Fruit fly (Drosophila melanogaster): ENCODE results near the gene Got2.

The Got2 gene

DNA sequence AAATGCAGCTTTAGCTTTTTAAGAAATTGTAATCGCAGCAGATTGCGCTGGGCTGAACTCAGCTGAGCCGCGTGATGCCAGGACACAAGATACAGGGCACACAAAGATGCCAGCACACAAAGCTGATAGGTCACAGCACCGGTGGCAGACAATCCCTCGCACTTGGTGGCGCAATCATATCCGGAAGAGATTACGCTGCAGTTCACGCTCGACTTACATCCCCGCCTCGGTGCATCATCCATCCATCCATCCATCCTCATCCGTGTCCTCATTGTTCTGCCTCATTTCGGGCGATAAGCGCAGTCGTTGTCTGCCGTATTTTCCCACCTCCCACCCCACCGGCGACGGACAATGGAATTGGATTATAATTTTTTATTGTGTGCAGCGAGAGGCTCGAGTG, 39.6 kb downstream of the Got2 start:
- TF ChIP-seq crol (GFP tag; IDR thresholded peaks at IDR 0.05) (0 out of 2 replicates have a peak, but pooled peaks have one; percentile 38), CG15479 (GFP tag; optimal IDR thresholded peaks at IDR 0.05) (peak; percentile 66), CG2712 (tag; optimal IDR thresholded peaks at IDR 0.05) (no peak), oc (tag; optimal IDR thresholded peaks at IDR 0.05) (peak; percentile 14), CG5245 (GFP tag; optimal IDR thresholded peaks at IDR 0.05) (no peak)

DNA sequence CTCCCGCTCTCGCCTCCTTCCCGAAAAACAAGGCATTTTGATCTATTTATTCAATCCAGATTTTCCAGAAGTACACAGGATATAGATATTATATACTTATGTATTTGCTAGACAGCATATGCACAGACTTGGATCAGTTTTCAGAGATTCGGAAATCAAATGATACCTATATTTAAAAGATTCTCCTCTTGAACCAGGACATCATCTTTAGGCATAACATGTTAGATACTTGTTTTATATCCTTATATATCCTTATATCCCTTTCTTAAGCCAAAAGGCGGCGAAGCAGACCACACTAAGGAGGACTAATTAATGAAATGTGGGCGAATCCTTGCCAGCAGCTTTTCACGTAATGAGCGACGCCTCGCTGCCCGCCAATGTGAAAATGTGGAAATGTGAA, 40.9 kb downstream of the Got2 start, which contains the start of gene CG33673:
CG33673 (minus strand) TSS at position 101 of the 400 bp plus-strand sequence.
- TF ChIP-seq CG9797 (GFP tag; optimal IDR thresholded peaks at IDR 0.05) = no peak
- no peak for TF ChIP-seq HLH54F (GFP tag; optimal IDR thresholded peaks at IDR 0.05)
- TF ChIP-seq CG4404 (GFP tag; IDR thresholded peaks at IDR 0.05) = no peak
- no peak for TF ChIP-seq CG10267 (tag; optimal IDR thresholded peaks at IDR 0.05)
- no peak for TF ChIP-seq scrt (GFP tag; optimal IDR thresholded peaks at IDR 0.05)
- TF ChIP-seq CG7271 (tag; optimal IDR thresholded peaks at IDR 0.05) = no peak
- no peak for TF ChIP-seq Usf (GFP tag; optimal IDR thresholded peaks at IDR 0.05)
- no peak for TF ChIP-seq pzg (GFP tag; optimal IDR thresholded peaks at IDR 0.05)
- no peak for TF ChIP-seq CG6765 (GFP tag; optimal IDR thresholded peaks at IDR 0.05)
- no peak for TF ChIP-seq hth (optimal IDR thresholded peaks at IDR 0.05)
- no peak for TF ChIP-seq kay (GFP tag; optimal IDR thresholded peaks at IDR 0.05)
- no peak for TF ChIP-seq bbx (GFP tag; IDR thresholded peaks at IDR 0.05; ENCODE audit: partially characterized antibody)
- TF ChIP-seq Atf3 (GFP tag; optimal IDR thresholded peaks at IDR 0.05) = no peak
- TF ChIP-seq CG1529 (GFP tag; optimal IDR thresholded peaks at IDR 0.05) = no peak
- no peak for TF ChIP-seq CG17568 (GFP tag; optimal IDR thresholded peaks at IDR 0.05)
- TF ChIP-seq CG12769 (tag; optimal IDR thresholded peaks at IDR 0.05) = no peak
- TF ChIP-seq CkIIα-i1 (GFP tag; IDR thresholded peaks at IDR 0.05) = no peak
- no peak for TF ChIP-seq ems (GFP tag; optimal IDR thresholded peaks at IDR 0.05)

DNA sequence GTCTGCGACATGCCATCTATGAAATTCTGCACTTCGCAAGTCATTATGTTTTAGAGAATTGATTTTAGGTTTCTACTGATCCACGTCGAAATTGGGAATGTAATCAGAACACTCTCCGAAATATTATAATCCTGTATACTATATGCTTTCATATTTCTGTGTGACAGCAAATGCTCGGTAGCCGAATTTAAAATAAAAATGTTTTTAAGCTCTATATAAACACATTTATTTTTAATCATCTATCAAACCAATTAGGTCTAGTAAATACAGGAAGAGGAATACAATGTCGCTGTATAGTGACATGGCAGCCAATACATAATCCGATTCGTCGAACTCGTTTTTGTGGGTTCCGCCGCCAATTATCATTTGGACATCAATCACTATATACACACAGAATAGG, 41.9 kb downstream of the Got2 start, which contains the start of gene CG15357:
CG15357 (minus strand) TSS at position 101 of the 400 bp plus-strand sequence.
- TF ChIP-seq Atf3 (GFP tag; optimal IDR thresholded peaks at IDR 0.05) (no peak), yki (optimal IDR thresholded peaks at IDR 0.05) (no peak), jumu (GFP tag; optimal IDR thresholded peaks at IDR 0.05) (no peak), Hmx (GFP tag; optimal IDR thresholded peaks at IDR 0.05) (no peak), NfI (GFP tag; optimal IDR thresholded peaks at IDR 0.05) (no peak), gsb-n (tag; optimal IDR thresholded peaks at IDR 0.05) (no peak), CG10366 (GFP tag; IDR thresholded peaks at IDR 0.05) (no peak), sens-2 (GFP tag; IDR thresholded peaks at IDR 0.05) (no peak), CG6272 (GFP tag; IDR thresholded peaks at IDR 0.05) (no peak), hbn (GFP tag; IDR thresholded peaks at IDR 0.05; ENCODE audit: partially characterized antibody) (no peak), ase (GFP tag; IDR thresholded peaks at IDR 0.05) (no peak), B-H2 (GFP tag; optimal IDR thresholded peaks at IDR 0.05) (no peak)

DNA sequence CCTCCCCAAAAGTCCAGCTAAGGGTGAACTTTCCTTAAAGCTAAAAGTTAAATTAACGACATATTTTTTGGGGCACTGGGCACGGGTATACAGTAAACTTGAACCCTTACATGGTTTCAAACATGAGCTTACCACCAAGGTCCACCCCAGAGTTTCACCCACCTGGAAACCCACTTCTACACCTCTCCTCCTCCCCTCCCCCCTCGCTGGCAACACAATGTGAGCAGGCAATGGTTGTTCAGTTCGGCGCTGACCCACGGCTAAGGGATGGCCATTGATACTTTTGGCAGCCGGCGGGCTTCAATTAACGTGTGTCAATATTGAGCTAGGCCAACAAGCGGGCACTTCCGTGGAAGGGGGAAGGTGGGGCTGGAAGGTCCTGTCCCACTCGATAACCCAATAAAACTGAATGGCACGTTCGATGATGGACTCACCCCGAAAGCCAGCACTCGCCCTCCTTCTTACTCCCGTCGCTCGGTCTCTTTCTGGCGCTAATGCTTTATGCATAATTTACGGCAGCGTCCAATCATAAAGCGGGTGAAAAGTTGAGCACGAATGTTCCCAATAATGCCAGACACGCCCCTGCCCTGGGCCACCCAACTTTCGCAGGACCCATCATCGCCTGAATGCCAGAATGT, 43.0 kb downstream of the Got2 start:
- no peak for TF ChIP-seq yki (optimal IDR thresholded peaks at IDR 0.05)
- TF ChIP-seq CG14860 (GFP tag; IDR thresholded peaks at IDR 0.05; ENCODE audit: partially characterized antibody) = no peak
- TF ChIP-seq CG1602 (GFP tag; optimal IDR thresholded peaks at IDR 0.05) = no peak
- TF ChIP-seq CG6813 (GFP tag; optimal IDR thresholded peaks at IDR 0.05) = peak; percentile 24
- no peak for TF ChIP-seq kay (GFP tag; optimal IDR thresholded peaks at IDR 0.05)
- TF ChIP-seq Sry-β (GFP tag; optimal IDR thresholded peaks at IDR 0.05) = no peak
- TF ChIP-seq Asciz (GFP tag; optimal IDR thresholded peaks at IDR 0.05) = no peak
- TF ChIP-seq tio (GFP tag; optimal IDR thresholded peaks at IDR 0.05) = no peak
- peak; percentile 94 for TF ChIP-seq Nf-YC (tag; optimal IDR thresholded peaks at IDR 0.05)
- TF ChIP-seq da (GFP tag; optimal IDR thresholded peaks at IDR 0.05) = no peak
- TF ChIP-seq hkb (optimal IDR thresholded peaks at IDR 0.05) = no peak
- TF ChIP-seq hkb (GFP tag; IDR thresholded peaks at IDR 0.05) = peak; percentile 60
- peak; percentile 2 for TF ChIP-seq wek (GFP tag; optimal IDR thresholded peaks at IDR 0.05)
- no peak for TF ChIP-seq her (GFP tag; optimal IDR thresholded peaks at IDR 0.05)
- no peak for TF ChIP-seq CG17359 (tag; optimal IDR thresholded peaks at IDR 0.05)
- TF ChIP-seq Eip74EF (GFP tag; optimal IDR thresholded peaks at IDR 0.05) = no peak

Measured in whole organism, embryonic.